Worm (Caenorhabditis elegans): ENCODE data around the gene F32D8.11.

ce11 chrV:10918373-10918772 lies 29.4 kb upstream of the F32D8.11 start, which contains the start of gene F58B4.2:
- TF ChIP-seq him-1 (tag; optimal IDR thresholded peaks at IDR 0.05), result no peak
- no peak for TF ChIP-seq dao-5 (tag; optimal IDR thresholded peaks at IDR 0.05)
